Worm (Caenorhabditis elegans): ENCODE data around the gene pigw-1.

DNA sequence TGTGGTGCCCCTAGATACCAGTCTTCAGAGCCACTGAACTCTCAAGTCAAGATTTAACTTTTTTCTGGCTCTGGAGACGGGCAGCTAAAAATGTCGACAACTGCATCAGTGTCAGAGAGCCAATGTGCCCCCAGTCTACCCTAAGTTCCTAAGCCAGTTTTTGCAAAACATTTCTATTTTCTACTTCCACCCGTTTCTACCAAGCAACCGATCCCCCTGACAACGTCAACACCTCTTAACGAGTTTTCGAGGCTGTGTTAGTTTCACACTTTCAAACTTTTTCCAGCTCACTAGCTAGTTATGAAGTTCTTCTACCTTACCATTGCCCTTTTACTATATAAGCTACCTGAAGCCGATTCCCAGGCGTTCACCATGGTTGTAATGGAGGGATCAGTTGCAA, 20.5 kb downstream of the pigw-1 start, which contains the start of gene Y110A2AL.5:
- TF ChIP-seq ama-1 (optimal IDR thresholded peaks at IDR 0.05): no peak
- no peak for TF ChIP-seq ama-1 (GFP tag; optimal IDR thresholded peaks at IDR 0.05)
- TF ChIP-seq bed-2 (GFP tag; IDR thresholded peaks at IDR 0.05): no peak
- TF ChIP-seq mel-28 (tag; optimal IDR thresholded peaks at IDR 0.05; ENCODE audit: borderline replicate concordance): no peak
- no peak for TF ChIP-seq snpc-4 (GFP tag; optimal IDR thresholded peaks at IDR 0.05)
- TF ChIP-seq snpc-4 (tag; optimal IDR thresholded peaks at IDR 0.05): no peak
- TF ChIP-seq aptf-3 (GFP tag; IDR thresholded peaks at IDR 0.05): no peak
- TF ChIP-seq lsy-27 (tag; optimal IDR thresholded peaks at IDR 0.05; ENCODE audit: borderline replicate concordance, insufficient read depth): no peak
- no peak for TF ChIP-seq nfya-1 (tag; optimal IDR thresholded peaks at IDR 0.05; ENCODE audit: borderline replicate concordance, insufficient read depth)
